Worm (Caenorhabditis elegans) whole organism, L2 larva: Measurements from ENCODE around the gene C06H5.8.
"Not testable (repeated sequence)": the region's sequence is repeated elsewhere in the genome, so short reads cannot be mapped to it uniquely, and the experiment has no call there.

Experiments
- C34F6.9 ChIP-seq: fragments of 150-350 bp; optimal IDR thresholded peaks from 2 replicates; lab custom pipeline; 2014; ENCODE audit warnings: missing biosample characterization, missing genetic modification characterization
- F13H6.1 ChIP-seq: sonication (generic microtip); optimal IDR thresholded peaks from 2 replicates; lab custom pipeline; 2016; ENCODE audit warnings: missing genetic modification characterization, missing compliant biosample characterization
- R02D3.7 ChIP-seq: fragments of 150-350 bp; optimal IDR thresholded peaks from 2 replicates; lab custom pipeline; 2014; ENCODE audit warnings: missing biosample characterization, missing genetic modification characterization
- ama-1 ChIP-seq: fragments of 150-350 bp; optimal IDR thresholded peaks from 2 replicates; lab custom pipeline; 2018; ENCODE audit warnings: inconsistent platforms
- crh-2 ChIP-seq: sonication (generic microtip); optimal IDR thresholded peaks from 2 replicates; lab custom pipeline; 2017; ENCODE audit warnings: missing biosample characterization, missing genetic modification characterization
- egl-27 ChIP-seq: sonication (generic microtip); optimal IDR thresholded peaks from 3 replicates; lab custom pipeline; 2017; ENCODE audit warnings: missing biosample characterization, missing genetic modification reagents, missing genetic modification characterization
- fos-1 ChIP-seq: fragments of 150-350 bp; optimal IDR thresholded peaks from 2 replicates; lab custom pipeline; 2014; ENCODE audit warnings: missing biosample characterization, missing genetic modification characterization
- gmeb-1 ChIP-seq: fragments of 150-350 bp; optimal IDR thresholded peaks from 2 replicates; lab custom pipeline; 2014; ENCODE audit warnings: missing biosample characterization, missing genetic modification characterization
- lin-11 ChIP-seq: fragments of 150-350 bp; sonication (generic microtip); optimal IDR thresholded peaks from 2 replicates; lab custom pipeline; 2014; ENCODE audit warnings: missing biosample characterization, missing genetic modification characterization, inconsistent platforms, mixed read lengths
- lin-13 ChIP-seq: fragments of 150-350 bp; optimal IDR thresholded peaks from 2 replicates; lab custom pipeline; 2014; ENCODE audit warnings: missing biosample characterization, missing genetic modification reagents, missing genetic modification characterization
- lsy-2 ChIP-seq, 2 experiments: fragments of 150-350 bp in 1 of 2; sonication (generic microtip) in 1 of 2; optimal IDR thresholded peaks; 2 replicates each; lab custom pipeline; 2014 to 2017; ENCODE audit warnings: missing biosample characterization in 2 of 2, missing genetic modification characterization in 2 of 2
- nhr-10 ChIP-seq: sonication (generic microtip); optimal IDR thresholded peaks from 2 replicates; lab custom pipeline; 2017; ENCODE audit warnings: missing biosample characterization, missing genetic modification characterization
- nhr-11 ChIP-seq: fragments of 150-350 bp; optimal IDR thresholded peaks from 2 replicates; lab custom pipeline; 2014; ENCODE audit warnings: missing biosample characterization, missing genetic modification characterization
- nhr-21 ChIP-seq: fragments of 150-350 bp; optimal IDR thresholded peaks from 2 replicates; lab custom pipeline; 2014; ENCODE audit warnings: missing biosample characterization, missing genetic modification characterization
- nhr-237 ChIP-seq: fragments of 150-350 bp; optimal IDR thresholded peaks from 2 replicates; lab custom pipeline; 2014; ENCODE audit warnings: missing biosample characterization, missing genetic modification characterization
- nhr-25 ChIP-seq: fragments of 150-350 bp; sonication (generic microtip); optimal IDR thresholded peaks from 3 replicates; lab custom pipeline; 2014; ENCODE audit warnings: missing biosample characterization, missing genetic modification characterization
- nhr-6 ChIP-seq: fragments of 150-350 bp; optimal IDR thresholded peaks from 2 replicates; lab custom pipeline; 2014; ENCODE audit warnings: missing biosample characterization, missing genetic modification characterization
- peb-1 ChIP-seq: fragments of 150-350 bp; optimal IDR thresholded peaks from 2 replicates; lab custom pipeline; 2014; ENCODE audit warnings: missing biosample characterization, missing genetic modification characterization
- sem-4 ChIP-seq: fragments of 150-350 bp; optimal IDR thresholded peaks from 2 replicates; lab custom pipeline; 2014; ENCODE audit warnings: missing biosample characterization, missing genetic modification reagents, missing genetic modification characterization
- snpc-4 ChIP-seq: fragments of 150-350 bp; optimal IDR thresholded peaks from 2 replicates; lab custom pipeline; 2014; ENCODE audit warnings: missing biosample characterization, missing genetic modification characterization
- unc-39 ChIP-seq: fragments of 150-350 bp; optimal IDR thresholded peaks from 2 replicates; lab custom pipeline; 2014; ENCODE audit warnings: missing biosample characterization, missing genetic modification characterization
- unc-55 ChIP-seq: fragments of 150-350 bp; sonication (generic microtip); optimal IDR thresholded peaks from 3 replicates; lab custom pipeline; 2014; ENCODE audit warnings: missing biosample characterization, missing genetic modification reagents, missing genetic modification characterization
- ztf-1 ChIP-seq: fragments of 200-800 bp; sonication (Bioruptor generic); conservative IDR thresholded peaks from 2 replicates; pipeline ENCODE4 v1.3.6; 2022; ENCODE audit warnings: missing genetic modification characterization, missing compliant biosample characterization

Gene C06H5.8

ce11 chrV:17918726-17919125 is at the start of gene C06H5.8:
C06H5.8 (plus strand) TSS chrV:17919026.
- TF ChIP-seq nhr-21 (tag; lab: Kevin White, UChicago) = no peak
- no peak for TF ChIP-seq nhr-11 (tag; lab: Kevin White, UChicago)
- no peak for TF ChIP-seq sem-4 (tag; lab: Kevin White, UChicago)
- TF ChIP-seq, all 48 proteins: peak for 0

DNA sequence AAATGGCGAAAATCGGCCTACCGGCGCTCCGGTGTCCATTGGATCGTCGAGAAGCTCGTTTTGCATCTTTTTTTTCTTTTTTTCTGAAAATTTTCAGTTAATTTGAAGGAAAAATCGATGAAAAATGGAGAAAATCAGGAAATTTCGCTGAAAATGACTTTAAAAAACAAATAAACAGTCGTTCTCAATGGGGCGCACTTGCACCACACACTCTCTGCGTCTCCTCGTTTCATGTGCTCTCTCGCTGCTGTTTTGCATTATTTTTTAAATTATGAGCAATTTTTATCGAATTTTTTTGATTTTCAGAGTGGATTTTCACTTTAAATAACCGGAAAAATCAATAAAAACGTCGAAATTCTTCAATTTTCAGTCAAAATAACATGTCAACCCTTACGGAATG is 48.3 kb upstream of the C06H5.8 start, which contains the start of gene csn-1:
Gene csn-1, minus strand, starts transcription at position 83 of the 400 bp plus-strand sequence.
- peak; percentile 4 for TF ChIP-seq lin-13 (GFP tag; lab: Kevin White, UChicago)
- peak; percentile 31 for TF ChIP-seq unc-55 (GFP tag; lab: Kevin White, UChicago)
- no peak for TF ChIP-seq ama-1

DNA sequence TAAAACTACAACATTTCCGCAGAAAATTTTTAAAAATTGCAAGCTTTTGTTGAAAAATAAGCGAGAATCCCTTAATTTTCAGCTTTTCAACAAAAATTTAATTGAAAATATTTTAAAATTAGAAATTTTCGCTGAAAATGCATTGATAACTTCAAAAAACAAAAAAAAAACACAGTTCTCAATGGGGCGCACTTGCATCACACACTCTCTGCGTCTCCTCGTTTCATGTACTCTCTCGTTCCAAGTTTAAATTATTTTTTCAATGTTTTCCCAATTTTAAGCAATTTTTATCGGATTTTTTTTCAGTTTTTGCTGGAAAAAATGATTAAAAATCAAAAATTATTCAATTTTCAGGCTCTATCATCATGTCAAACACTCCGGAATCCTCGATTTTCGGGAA is 47.8 kb upstream of the C06H5.8 start, which contains the start of gene phf-14:
Gene phf-14, plus strand, starts transcription at position 345 of the 400 bp plus-strand sequence.
- TF ChIP-seq lsy-2 (tag; optimal IDR thresholded peaks at IDR 0.05; lab: Kevin White, UChicago) = peak; percentile 19 to 75
- TF ChIP-seq ztf-1 (GFP tag; lab: Robert Waterston, UW) = no peak
- TF ChIP-seq F13H6.1 (tag; lab: Kevin White, UChicago) = peak; percentile 41
- peak; percentile 39 for TF ChIP-seq C34F6.9 (tag; lab: Kevin White, UChicago)
- no peak for TF ChIP-seq nhr-237 (tag; lab: Kevin White, UChicago)
- peak; percentile 60 for TF ChIP-seq nhr-6 (tag; lab: Kevin White, UChicago)
- peak; percentile 48 for TF ChIP-seq lin-13 (GFP tag; lab: Kevin White, UChicago)
- peak; percentile 36 for TF ChIP-seq nhr-25 (tag; lab: Kevin White, UChicago)
- peak; percentile 64 for TF ChIP-seq sem-4 (tag; lab: Kevin White, UChicago)
- no peak for TF ChIP-seq R02D3.7 (tag; lab: Kevin White, UChicago)
- TF ChIP-seq crh-2 (tag; lab: Kevin White, UChicago) = peak; percentile 39
- TF ChIP-seq unc-55 (GFP tag; lab: Kevin White, UChicago) = peak; percentile 66
- TF ChIP-seq snpc-4 (tag; lab: Kevin White, UChicago) = peak; percentile 46
- TF ChIP-seq gmeb-1 (tag; lab: Kevin White, UChicago) = peak; percentile 77

ce11 chrV:17888939-17889338 is 29.9 kb upstream of the C06H5.8 start, which contains the start of gene C06H5.6:
C06H5.6 (minus strand) TSS chrV:17888984.
- TF ChIP-seq fos-1 (tag; lab: Kevin White, UChicago) = peak; percentile 35
- TF ChIP-seq lin-11 (tag; lab: Kevin White, UChicago) = no peak

- peak; percentile 32 for TF ChIP-seq fos-1 (tag; lab: Kevin White, UChicago)
- TF ChIP-seq unc-55 (GFP tag; lab: Kevin White, UChicago) = no peak
These were observed 27.5 kb upstream of the C06H5.8 start for ce11 chrV:17891317-17891716.

DNA sequence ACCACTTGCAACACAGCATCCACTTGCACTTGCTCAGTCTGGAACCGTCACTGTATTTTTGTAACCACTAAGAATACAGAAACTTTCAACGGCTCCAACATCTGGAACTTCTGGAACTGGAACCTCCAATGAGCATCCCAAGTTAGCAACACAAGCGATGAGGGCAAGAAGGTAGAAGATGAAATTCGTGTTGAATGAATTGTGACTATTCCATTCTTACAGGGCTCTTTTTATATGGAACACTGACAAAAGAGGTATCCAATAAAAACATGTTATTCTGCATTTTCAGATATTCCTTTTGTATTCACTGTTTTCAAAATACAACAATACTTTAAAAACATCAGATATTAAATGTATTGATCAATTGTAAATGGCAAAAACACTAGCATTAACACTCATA is 24.9 kb upstream of the C06H5.8 start, which contains the start of gene C06H5.11:
Gene C06H5.11, minus strand, starts transcription at position 101 of the 400 bp plus-strand sequence.
- TF ChIP-seq unc-39 (tag; lab: Kevin White, UChicago); nhr-237 (tag; lab: Kevin White, UChicago); lin-13 (GFP tag; lab: Kevin White, UChicago): not testable (repeated sequence)

DNA sequence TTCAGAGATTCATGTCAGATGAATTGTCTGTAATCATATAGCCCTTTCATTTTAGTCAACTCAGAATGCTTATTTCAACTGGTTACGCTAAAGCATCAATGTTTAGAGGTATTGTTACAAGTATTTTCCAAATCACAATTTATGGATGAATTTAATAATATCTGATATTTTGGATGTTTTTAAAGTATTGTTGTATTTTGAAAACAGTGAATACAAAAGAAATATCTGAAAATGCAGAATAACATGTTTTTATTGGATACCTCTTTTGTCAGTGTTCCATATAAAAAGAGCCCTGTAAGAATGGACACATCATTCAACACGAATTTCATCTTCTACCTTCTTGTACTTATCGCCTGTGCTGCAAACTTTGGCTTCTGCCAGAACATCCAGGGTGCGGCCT is 24.3 kb upstream of the C06H5.8 start, which contains the start of gene C06H5.12:
Gene C06H5.12, plus strand, starts transcription at position 301 of the 400 bp plus-strand sequence.
- not testable (repeated sequence) for TF ChIP-seq sem-4, egl-27, peb-1 (tag; lab: Kevin White, UChicago)

- peak; percentile 51 for TF ChIP-seq fos-1 (tag; lab: Kevin White, UChicago)
- no peak for TF ChIP-seq nhr-10 (tag; lab: Kevin White, UChicago)
- TF ChIP-seq, all 48 proteins: peak for 1
These were observed 22.0 kb upstream of the C06H5.8 start, which contains the start of gene fbxa-156 for ce11 chrV:17896736-17897353. fbxa-156 (minus strand) TSS chrV:17896786.
